Fruit fly (Drosophila melanogaster): ENCODE data around the gene CG14384.

CG14384 gene

dm6 chr3R:12982982-12983633 lies 15.6 kb upstream of the CG14384 start (continued):
- no peak for TF ChIP-seq CG32772 (GFP tag; IDR thresholded peaks at IDR 0.05)
- no peak for TF ChIP-seq CTCF (GFP tag; optimal IDR thresholded peaks at IDR 0.05)
- TF ChIP-seq zen (tag; optimal IDR thresholded peaks at IDR 0.05), result no peak
- no peak for TF ChIP-seq Adf1 (GFP tag; IDR thresholded peaks at IDR 0.05)
- TF ChIP-seq maf-S (GFP tag; optimal IDR thresholded peaks at IDR 0.05), result no peak
- peak; percentile 41; the same call in 1 of the 2 replicates for TF ChIP-seq CG32532 (GFP tag; IDR thresholded peaks at IDR 0.05)
- TF ChIP-seq run (tag; optimal IDR thresholded peaks at IDR 0.05), result no peak
- peak; percentile 22 for TF ChIP-seq CG3281 (GFP tag; optimal IDR thresholded peaks at IDR 0.05)
- TF ChIP-seq Elba2 (GFP tag; optimal IDR thresholded peaks at IDR 0.05), result no peak
- TF ChIP-seq Rfx (GFP tag; IDR thresholded peaks at IDR 0.05), result peak; percentile 49
- peak; percentile 51 for TF ChIP-seq sd (tag; optimal IDR thresholded peaks at IDR 0.05)
- TF ChIP-seq Dip3 (GFP tag; optimal IDR thresholded peaks at IDR 0.05), result no peak
- no peak for TF ChIP-seq Hmx (GFP tag; optimal IDR thresholded peaks at IDR 0.05)
- TF ChIP-seq emc (GFP tag; optimal IDR thresholded peaks at IDR 0.05), result no peak
- TF ChIP-seq oc (tag; optimal IDR thresholded peaks at IDR 0.05), result no peak
- TF ChIP-seq CG1233 (GFP tag; optimal IDR thresholded peaks at IDR 0.05), result no peak
- TF ChIP-seq CG2120 (GFP tag; optimal IDR thresholded peaks at IDR 0.05), result peak; percentile 37
- peak; percentile 64 for TF ChIP-seq cg (GFP tag; optimal IDR thresholded peaks at IDR 0.05)
- TF ChIP-seq phol (tag; optimal IDR thresholded peaks at IDR 0.05), result no peak
- no peak for TF ChIP-seq CG17829 (tag; optimal IDR thresholded peaks at IDR 0.05)
- no peak for TF ChIP-seq Tbp (GFP tag; optimal IDR thresholded peaks at IDR 0.05)
- TF ChIP-seq CG4360 (GFP tag; IDR thresholded peaks at IDR 0.05), result no peak
- TF ChIP-seq YL-1 (GFP tag; optimal IDR thresholded peaks at IDR 0.05), result no peak
- peak; percentile 96 for TF ChIP-seq grau (tag; optimal IDR thresholded peaks at IDR 0.05)
- no peak for TF ChIP-seq CG16813 (GFP tag; IDR thresholded peaks at IDR 0.05; ENCODE audit: partially characterized antibody)
- TF ChIP-seq vvl (GFP tag; IDR thresholded peaks at IDR 0.05), result no peak
- no peak for TF ChIP-seq vnd (GFP tag; IDR thresholded peaks at IDR 0.05; ENCODE audit: partially characterized antibody)
- no peak for TF ChIP-seq NK7.1 (GFP tag; optimal IDR thresholded peaks at IDR 0.05)
- TF ChIP-seq CG9215 (GFP tag; IDR thresholded peaks at IDR 0.05), result no peak
- TF ChIP-seq CHES-1-like (GFP tag; optimal IDR thresholded peaks at IDR 0.05), result no peak
- TF ChIP-seq br (optimal IDR thresholded peaks at IDR 0.05), result no peak
- TF ChIP-seq CrebB (tag; optimal IDR thresholded peaks at IDR 0.05), result no peak
- no peak for TF ChIP-seq CG10654 (GFP tag; optimal IDR thresholded peaks at IDR 0.05)
- no peak for TF ChIP-seq CG17802 (tag; optimal IDR thresholded peaks at IDR 0.05)
- no peak for TF ChIP-seq CG15011 (GFP tag; optimal IDR thresholded peaks at IDR 0.05)
- TF ChIP-seq her (GFP tag; optimal IDR thresholded peaks at IDR 0.05), result no peak
- TF ChIP-seq PHDP (tag; optimal IDR thresholded peaks at IDR 0.05), result no peak
- TF ChIP-seq CG3838 (GFP tag; optimal IDR thresholded peaks at IDR 0.05), result no peak
- no peak for TF ChIP-seq CG11504 (tag; optimal IDR thresholded peaks at IDR 0.05)
- no peak for TF ChIP-seq tx (GFP tag; optimal IDR thresholded peaks at IDR 0.05)
- TF ChIP-seq CG8944 (GFP tag; optimal IDR thresholded peaks at IDR 0.05), result no peak
- TF ChIP-seq CG11093 (GFP tag; IDR thresholded peaks at IDR 0.05), result no peak
- peak; percentile 8; the same call in 1 of the 2 replicates for TF ChIP-seq amos (GFP tag; IDR thresholded peaks at IDR 0.05; ENCODE audit: partially characterized antibody)
- TF ChIP-seq tna (GFP tag; IDR thresholded peaks at IDR 0.05; ENCODE audit: partially characterized antibody), result no peak
- TF ChIP-seq Ptx1 (GFP tag; IDR thresholded peaks at IDR 0.05), result no peak
- TF ChIP-seq ewg (GFP tag; optimal IDR thresholded peaks at IDR 0.05), result no peak
- TF ChIP-seq CG3065 (GFP tag; optimal IDR thresholded peaks at IDR 0.05), result no peak
- no peak for TF ChIP-seq sisA (GFP tag; IDR thresholded peaks at IDR 0.05)
- no peak for TF ChIP-seq Rx (GFP tag; IDR thresholded peaks at IDR 0.05)
- no peak for TF ChIP-seq az2 (GFP tag; optimal IDR thresholded peaks at IDR 0.05)
- no peak for TF ChIP-seq lbe (GFP tag; optimal IDR thresholded peaks at IDR 0.05)
- no peak for TF ChIP-seq Dref (GFP tag; IDR thresholded peaks at IDR 0.05)
- no peak for TF ChIP-seq CG8765 (GFP tag; IDR thresholded peaks at IDR 0.05)

Data from whole organism, embryonic.